Fruit fly (Drosophila melanogaster) whole organism, adult: Measurements from ENCODE around the gene HP4.

Experiments used
- CG11617 ChIP-seq: fragments of 200-800 bp; sonication (Bioruptor generic); optimal IDR thresholded peaks from 2 replicates; lab custom pipeline; 2017; ENCODE audit warnings: mild to moderate bottlenecking, missing biosample characterization, missing genetic modification reagents, missing genetic modification characterization
- CG33017 ChIP-seq: fragments of 200-800 bp; sonication (Bioruptor generic); optimal IDR thresholded peaks from 2 replicates; lab custom pipeline; 2018; ENCODE audit warnings: missing biosample characterization, mild to moderate bottlenecking, missing genetic modification characterization, moderate library complexity
- cic ChIP-seq: fragments of 200-800 bp; sonication (Bioruptor generic); optimal IDR thresholded peaks from 2 replicates; lab custom pipeline; 2017; ENCODE audit warnings: missing biosample characterization, mild to moderate bottlenecking, missing genetic modification characterization, moderate library complexity
- cnc ChIP-seq, 2 experiments: fragments of >200 bp; optimal IDR thresholded peaks; 2 replicates each; lab custom pipeline; 2017
- kay ChIP-seq: fragments of 200-800 bp; sonication (Bioruptor generic); peaks from one replicate; lab custom pipeline; 2016; ENCODE audit warnings: missing biosample characterization, missing genetic modification characterization, borderline replicate concordance

dm6 chr3L:7983602-7984223, 7.8 kb upstream of the HP4 start:
- TF ChIP-seq CG33017 (tag; lab: Kevin White, UChicago) (no peak), CG11617 (no peak), cic (no peak), kay (GFP tag; lab: Kevin White, UChicago) (no peak), cnc (optimal IDR thresholded peaks at IDR 0.05; lab: Kevin White, UChicago) (no peak)
